Worm (Caenorhabditis elegans): ENCODE data around the gene mrg-1.

The mrg-1 gene

DNA sequence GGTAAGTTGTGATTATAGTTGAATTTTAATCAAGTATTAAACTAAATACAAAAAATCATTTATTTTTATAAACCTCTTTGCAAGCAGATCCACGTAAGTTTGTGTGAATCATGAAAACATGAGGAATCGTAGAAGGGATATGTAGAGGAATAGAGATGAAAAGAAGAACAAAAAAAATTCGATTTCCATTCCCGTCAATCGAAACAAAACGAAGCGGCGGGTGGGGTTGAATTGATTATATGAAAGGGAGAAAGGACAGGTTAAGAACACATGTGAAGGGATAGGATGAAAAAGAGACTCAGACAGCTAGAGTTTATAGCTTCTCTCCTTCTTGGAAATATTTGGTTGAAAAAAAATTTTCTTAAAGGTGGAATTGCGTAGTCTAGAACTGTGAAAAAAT, 14.3 kb downstream of the mrg-1 start:
- no peak for TF ChIP-seq ztf-29 (GFP tag; IDR thresholded peaks at IDR 0.05)
- TF ChIP-seq ref-1 (GFP tag; conservative IDR thresholded peaks at IDR 0.05): no peak

DNA sequence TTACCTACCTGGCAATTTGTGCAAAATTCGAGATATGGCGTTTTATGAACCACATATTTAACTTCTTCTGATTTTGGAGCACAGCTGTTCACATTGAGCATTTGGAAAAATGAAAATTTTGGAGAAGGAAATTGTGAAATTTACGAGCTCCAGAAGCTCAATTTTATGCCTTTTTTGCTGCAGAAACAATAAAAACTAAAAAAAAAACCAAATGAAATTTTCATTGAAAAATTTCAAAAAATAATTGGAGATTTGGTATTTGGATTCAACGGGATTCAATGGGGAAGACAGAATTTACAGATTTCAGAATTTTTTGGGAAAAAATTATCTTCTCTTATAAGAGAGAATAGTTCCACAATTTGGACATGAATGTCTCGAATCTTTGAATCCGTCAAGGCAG, 17.8 kb downstream of the mrg-1 start, which contains the start of gene Y37D8A.26:
Gene Y37D8A.26, minus strand, starts transcription at position 101 of the 400 bp plus-strand sequence.
- no peak for TF ChIP-seq flt-1 (GFP tag; IDR thresholded peaks at IDR 0.05)
- no peak for TF ChIP-seq cog-1 (tag; optimal IDR thresholded peaks at IDR 0.05)
- TF ChIP-seq tab-1 (GFP tag; IDR thresholded peaks at IDR 0.05): no peak
- no peak for TF ChIP-seq med-1 (GFP tag; optimal IDR thresholded peaks at IDR 0.05; ENCODE audit: insufficient read depth)
- no peak for TF ChIP-seq ztf-23 (GFP tag; IDR thresholded peaks at IDR 0.05)
- TF ChIP-seq ztf-29 (GFP tag; IDR thresholded peaks at IDR 0.05): no peak
- no peak for TF ChIP-seq klf-2 (GFP tag; conservative IDR thresholded peaks at IDR 0.05)
- TF ChIP-seq T22C8.4 (GFP tag; IDR thresholded peaks at IDR 0.05): no peak
- no peak for TF ChIP-seq ref-1 (GFP tag; conservative IDR thresholded peaks at IDR 0.05)

DNA sequence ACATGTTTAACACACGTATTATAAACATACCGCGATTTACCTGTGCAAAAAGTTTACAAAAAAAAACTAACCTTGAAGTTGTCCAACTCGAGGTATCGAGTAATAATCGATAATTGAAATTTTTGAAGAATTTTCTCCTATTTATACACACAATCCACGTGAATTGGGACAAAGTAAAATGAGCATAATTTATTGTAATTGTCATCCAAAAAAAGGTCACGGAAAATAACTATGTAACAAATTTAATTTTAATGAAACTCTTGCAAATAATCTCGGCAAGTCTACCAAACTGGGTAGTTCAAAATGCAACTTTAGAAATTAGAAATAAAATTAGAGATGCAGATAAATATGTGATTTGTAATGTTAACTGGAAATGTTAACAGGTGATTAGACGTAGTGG, 19.1 kb downstream of the mrg-1 start, which contains the start of gene Y37D8A.5:
Gene Y37D8A.5, minus strand, starts transcription at position 101 of the 400 bp plus-strand sequence.
- TF ChIP-seq tab-1 (GFP tag; IDR thresholded peaks at IDR 0.05) (no peak), ztf-23 (GFP tag; IDR thresholded peaks at IDR 0.05) (no peak), flt-1 (GFP tag; IDR thresholded peaks at IDR 0.05) (no peak), med-1 (GFP tag; optimal IDR thresholded peaks at IDR 0.05; ENCODE audit: insufficient read depth) (no peak), ref-1 (GFP tag; conservative IDR thresholded peaks at IDR 0.05) (no peak), cog-1 (tag; optimal IDR thresholded peaks at IDR 0.05) (no peak), T22C8.4 (GFP tag; IDR thresholded peaks at IDR 0.05) (no peak), klf-2 (GFP tag; conservative IDR thresholded peaks at IDR 0.05) (no peak), ztf-29 (GFP tag; IDR thresholded peaks at IDR 0.05) (no peak)

DNA sequence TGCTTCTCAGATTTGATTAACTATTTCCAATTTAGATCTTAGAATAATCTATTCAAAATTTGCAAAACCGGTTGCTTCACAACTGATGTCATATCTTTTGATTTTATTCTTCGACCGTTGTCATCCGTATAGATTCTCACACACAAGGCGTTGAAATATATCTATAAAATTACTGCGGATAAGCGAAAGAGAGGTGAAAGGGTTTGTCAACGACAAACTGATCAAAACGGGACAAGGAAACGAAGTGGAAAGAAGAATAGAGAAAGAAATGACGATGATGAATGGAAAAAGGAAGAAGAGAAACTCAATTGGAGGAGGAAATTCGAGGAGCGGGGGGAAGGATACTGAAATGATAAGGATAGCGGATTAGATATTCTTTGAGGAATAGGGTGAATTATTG, 23.4 kb downstream of the mrg-1 start:
- no peak for TF ChIP-seq med-1 (GFP tag; optimal IDR thresholded peaks at IDR 0.05; ENCODE audit: insufficient read depth)
- no peak for TF ChIP-seq ztf-29 (GFP tag; IDR thresholded peaks at IDR 0.05)
- no peak for TF ChIP-seq ref-1 (GFP tag; conservative IDR thresholded peaks at IDR 0.05)
- no peak for TF ChIP-seq ztf-23 (GFP tag; IDR thresholded peaks at IDR 0.05)
- no peak for TF ChIP-seq tab-1 (GFP tag; IDR thresholded peaks at IDR 0.05)
- TF ChIP-seq cog-1 (tag; optimal IDR thresholded peaks at IDR 0.05): no peak
- TF ChIP-seq flt-1 (GFP tag; IDR thresholded peaks at IDR 0.05): no peak
- no peak for TF ChIP-seq klf-2 (GFP tag; conservative IDR thresholded peaks at IDR 0.05)
- TF ChIP-seq T22C8.4 (GFP tag; IDR thresholded peaks at IDR 0.05): no peak

DNA sequence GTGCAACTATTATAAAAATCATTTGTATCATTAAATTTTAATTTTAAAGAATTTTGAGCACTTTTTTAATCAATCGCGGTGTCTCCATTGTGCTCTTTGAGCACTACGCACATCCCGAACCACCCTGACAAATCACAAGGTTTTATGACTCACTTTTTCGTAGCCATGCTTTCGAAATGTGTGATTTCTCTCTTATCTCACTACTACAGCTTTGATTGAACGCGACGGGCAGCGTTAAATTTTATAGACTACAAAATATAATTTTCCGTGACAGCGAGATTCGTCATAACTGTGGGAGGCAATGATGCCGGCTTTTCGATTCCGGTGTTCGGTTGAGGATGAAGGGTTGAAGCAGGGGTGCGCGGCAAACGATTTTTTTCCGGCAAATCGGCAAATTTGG, 24.8 kb downstream of the mrg-1 start:
- TF ChIP-seq med-1 (GFP tag; optimal IDR thresholded peaks at IDR 0.05; ENCODE audit: insufficient read depth) (no peak), tab-1 (GFP tag; IDR thresholded peaks at IDR 0.05) (no peak), flt-1 (GFP tag; IDR thresholded peaks at IDR 0.05) (no peak), ztf-23 (GFP tag; IDR thresholded peaks at IDR 0.05) (no peak), cog-1 (tag; optimal IDR thresholded peaks at IDR 0.05) (no peak)

DNA sequence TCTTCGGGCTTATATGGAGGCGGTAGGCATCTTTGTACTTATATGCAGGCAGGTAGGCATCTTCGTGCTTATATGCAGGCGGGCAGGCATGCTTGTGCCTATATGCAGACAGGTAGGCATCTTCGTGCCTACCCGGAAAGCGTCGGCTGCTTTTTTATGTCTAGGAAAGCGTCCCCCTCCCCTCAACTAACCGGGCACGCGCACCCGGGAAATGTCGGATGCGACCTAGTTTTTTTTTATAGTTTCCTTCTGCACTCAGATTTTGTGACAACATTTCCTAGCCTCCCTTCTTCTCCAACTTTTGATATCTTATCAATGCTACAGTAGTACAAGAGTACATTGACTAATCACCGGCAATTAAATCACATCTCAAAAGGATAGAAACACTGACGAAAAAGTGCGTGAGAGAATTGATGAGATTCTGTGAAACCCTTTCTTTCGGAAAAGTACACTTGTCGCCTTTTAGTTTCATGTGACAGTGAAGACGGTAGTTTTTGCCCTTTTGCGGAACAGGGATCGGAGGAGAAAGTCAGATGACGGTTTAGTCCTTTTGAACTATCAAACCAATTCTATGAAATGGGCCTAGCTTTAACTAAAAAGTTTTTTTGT, 25.4 kb downstream of the mrg-1 start:
- TF ChIP-seq cog-1 (tag; optimal IDR thresholded peaks at IDR 0.05) (no peak), ztf-29 (GFP tag; IDR thresholded peaks at IDR 0.05) (no peak), klf-2 (GFP tag; conservative IDR thresholded peaks at IDR 0.05) (no peak), ref-1 (GFP tag; conservative IDR thresholded peaks at IDR 0.05) (no peak), flt-1 (GFP tag; IDR thresholded peaks at IDR 0.05) (no peak), med-1 (GFP tag; optimal IDR thresholded peaks at IDR 0.05; ENCODE audit: insufficient read depth) (no peak)

DNA sequence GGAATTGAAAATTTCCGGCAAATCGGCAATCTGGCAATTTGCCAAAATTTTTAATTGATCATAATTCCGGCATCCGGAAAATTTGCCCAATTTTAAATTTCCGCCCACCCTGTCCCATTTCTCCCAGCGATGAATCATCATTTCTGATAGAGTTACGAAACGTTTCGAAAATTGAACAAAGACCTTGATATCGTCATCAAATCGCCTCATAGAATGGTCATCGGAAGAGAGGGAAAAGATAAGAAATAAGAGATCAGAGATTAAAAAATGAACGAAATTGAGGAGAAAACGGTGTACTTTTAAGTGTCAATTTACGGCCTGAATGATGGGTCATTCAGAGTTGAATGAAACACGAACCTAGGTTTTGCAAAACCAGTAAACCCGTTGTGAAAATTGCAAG, 26.8 kb downstream of the mrg-1 start:
- TF ChIP-seq cog-1 (tag; optimal IDR thresholded peaks at IDR 0.05) (no peak), T22C8.4 (GFP tag; IDR thresholded peaks at IDR 0.05) (no peak), klf-2 (GFP tag; conservative IDR thresholded peaks at IDR 0.05) (no peak), tab-1 (GFP tag; IDR thresholded peaks at IDR 0.05) (no peak), ztf-29 (GFP tag; IDR thresholded peaks at IDR 0.05) (no peak), ref-1 (GFP tag; conservative IDR thresholded peaks at IDR 0.05) (no peak), ztf-23 (GFP tag; IDR thresholded peaks at IDR 0.05) (no peak), flt-1 (GFP tag; IDR thresholded peaks at IDR 0.05) (no peak)

DNA sequence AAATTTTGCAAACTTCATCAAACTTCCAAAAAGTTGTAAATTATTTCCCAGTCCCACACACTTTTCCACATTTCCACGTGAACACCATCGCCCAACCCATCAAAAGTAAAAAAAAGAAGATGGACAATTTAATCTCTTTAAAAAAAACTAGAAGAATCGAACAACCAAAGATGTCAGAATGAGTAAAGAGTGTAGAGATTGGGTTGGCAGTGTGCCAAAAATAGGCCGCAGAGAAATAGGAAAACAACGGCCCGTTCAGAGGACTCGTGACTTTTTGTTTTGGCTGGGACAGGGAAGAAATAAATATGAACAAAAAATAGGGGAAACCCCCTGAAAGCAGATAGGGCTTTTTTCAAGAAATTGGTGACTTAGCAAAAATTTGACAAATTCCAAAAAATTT, 31.6 kb downstream of the mrg-1 start:
- TF ChIP-seq klf-2 (GFP tag; conservative IDR thresholded peaks at IDR 0.05) (no peak), tab-1 (GFP tag; IDR thresholded peaks at IDR 0.05) (no peak), med-1 (GFP tag; optimal IDR thresholded peaks at IDR 0.05; ENCODE audit: insufficient read depth) (no peak), flt-1 (GFP tag; IDR thresholded peaks at IDR 0.05) (no peak), ref-1 (GFP tag; conservative IDR thresholded peaks at IDR 0.05) (no peak)

DNA sequence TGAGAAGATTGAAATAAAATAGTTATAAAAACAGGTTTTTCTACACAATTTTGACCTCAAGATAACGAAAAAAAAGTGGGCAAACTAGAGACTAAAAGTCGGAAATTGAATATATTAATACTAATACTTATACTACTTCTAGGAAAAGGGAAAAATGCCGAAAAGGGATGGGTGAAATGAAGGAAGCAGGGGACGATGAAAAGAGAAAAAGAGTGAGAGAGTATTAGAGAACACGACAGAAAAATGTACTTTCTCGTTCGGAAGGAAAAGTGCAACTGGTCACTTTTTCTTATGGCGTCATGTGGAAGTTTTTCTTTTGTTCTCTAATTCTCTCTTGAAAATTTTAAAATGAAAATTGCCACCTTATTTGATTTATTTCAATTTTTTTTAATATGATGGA, 33.1 kb downstream of the mrg-1 start:
- no peak for TF ChIP-seq tab-1 (GFP tag; IDR thresholded peaks at IDR 0.05)
- TF ChIP-seq cog-1 (tag; optimal IDR thresholded peaks at IDR 0.05): no peak
- no peak for TF ChIP-seq ztf-23 (GFP tag; IDR thresholded peaks at IDR 0.05)

DNA sequence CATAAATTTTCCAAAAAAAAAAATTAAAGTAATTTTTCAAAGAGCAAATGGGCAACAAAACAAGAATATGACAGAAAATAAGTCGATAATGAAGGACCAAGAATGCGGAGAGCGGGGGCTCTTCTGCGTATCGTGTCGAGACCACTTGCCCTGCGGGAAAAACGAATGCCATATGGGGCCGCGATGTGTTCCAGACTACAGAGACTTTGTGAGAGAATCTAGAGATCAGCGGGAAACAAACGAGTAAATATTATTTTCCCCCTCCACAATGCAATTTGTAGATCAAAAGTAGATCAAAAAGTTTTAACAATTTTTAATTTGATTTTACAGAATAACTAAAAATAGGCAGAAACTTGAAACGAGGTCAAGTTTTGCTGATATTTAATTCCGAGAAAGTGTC, 34.3 kb downstream of the mrg-1 start:
- TF ChIP-seq ztf-23 (GFP tag; IDR thresholded peaks at IDR 0.05) (no peak), tab-1 (GFP tag; IDR thresholded peaks at IDR 0.05) (no peak), med-1 (GFP tag; optimal IDR thresholded peaks at IDR 0.05; ENCODE audit: insufficient read depth) (no peak), T22C8.4 (GFP tag; IDR thresholded peaks at IDR 0.05) (no peak), cog-1 (tag; optimal IDR thresholded peaks at IDR 0.05) (no peak), flt-1 (GFP tag; IDR thresholded peaks at IDR 0.05) (no peak), klf-2 (GFP tag; conservative IDR thresholded peaks at IDR 0.05) (no peak), ref-1 (GFP tag; conservative IDR thresholded peaks at IDR 0.05) (no peak), ztf-29 (GFP tag; IDR thresholded peaks at IDR 0.05) (no peak)
